Worm (Caenorhabditis elegans) whole organism, midembryonic: ENCODE measurements around the gene rnf-113.

Experiments used
- cog-1 ChIP-seq: sonication (generic microtip); optimal IDR thresholded peaks from 2 replicates; lab custom pipeline; 2016; ENCODE audit warnings: missing genetic modification characterization, missing compliant biosample characterization
- flt-1 ChIP-seq: fragments of 200-800 bp; sonication (Bioruptor generic); IDR thresholded peaks from 2 replicates; pipeline ENCODE4 v1.3.6; 2022; ENCODE audit warnings: missing genetic modification characterization, missing compliant biosample characterization
- tab-1 ChIP-seq: fragments of 200-800 bp; sonication (Bioruptor generic); IDR thresholded peaks from 2 replicates; pipeline ENCODE4 v1.3.6; 2022; ENCODE audit warnings: missing genetic modification characterization, missing compliant biosample characterization
- ztf-23 ChIP-seq: fragments of 200-800 bp; sonication (Bioruptor generic); IDR thresholded peaks from 2 replicates; pipeline ENCODE4 v1.3.6; 2022; ENCODE audit warnings: missing genetic modification reagents, missing genetic modification characterization, missing compliant biosample characterization
- ztf-29 ChIP-seq: fragments of 200-800 bp; sonication (Bioruptor generic); IDR thresholded peaks from 2 replicates; pipeline ENCODE4 v1.3.6; 2022; ENCODE audit warnings: missing genetic modification reagents, missing genetic modification characterization, missing compliant biosample characterization

DNA sequence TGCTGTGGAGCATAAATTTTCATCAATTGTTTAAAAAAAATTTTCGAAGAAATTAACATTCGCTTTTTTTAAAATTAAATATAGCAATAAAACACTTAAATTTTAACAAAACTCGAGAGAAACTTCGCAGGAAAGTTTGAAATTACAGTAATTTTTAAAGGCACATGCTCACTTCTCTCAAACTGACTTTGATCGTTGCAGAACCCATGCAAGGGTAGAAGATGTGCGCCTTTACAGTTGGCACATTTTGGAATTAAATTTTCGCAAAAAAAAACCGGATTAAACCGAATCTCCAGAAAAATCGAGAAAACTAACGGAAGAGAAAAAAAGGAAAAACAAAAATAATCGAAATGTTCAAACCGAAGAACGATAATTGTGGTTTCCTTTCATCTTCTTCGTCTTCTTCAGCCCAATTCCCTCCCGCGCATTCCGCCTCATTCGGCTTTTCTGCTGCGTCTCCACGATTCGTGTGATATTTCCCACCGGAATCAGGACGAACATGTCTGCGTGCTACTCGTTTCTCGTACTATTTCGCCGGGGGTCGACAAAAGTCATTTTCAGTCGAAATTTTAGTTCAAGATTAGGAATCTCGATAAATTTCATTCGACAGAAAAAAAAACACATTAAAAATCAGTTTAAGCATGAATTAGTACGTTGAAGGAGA is 21.0 kb downstream of the rnf-113 start:
- no peak for TF ChIP-seq flt-1
- no peak for TF ChIP-seq tab-1 (GFP tag; lab: Robert Waterston, UW)
- no peak for TF ChIP-seq ztf-23 (GFP tag; lab: Robert Waterston, UW)
- TF ChIP-seq cog-1: no peak
- no peak for TF ChIP-seq ztf-29 (GFP tag; lab: Robert Waterston, UW)
